Fruit fly (Drosophila melanogaster): Measurements from ENCODE around the gene vih.

dm6 chr3L:12463580-12463979, 40.5 kb upstream of the vih start:
- no peak for TF ChIP-seq Sox102F (GFP tag; optimal IDR thresholded peaks at IDR 0.05)
- TF ChIP-seq Sox14 (GFP tag; optimal IDR thresholded peaks at IDR 0.05): no peak
- no peak for TF ChIP-seq CG9139 (GFP tag; optimal IDR thresholded peaks at IDR 0.05)
- no peak for TF ChIP-seq Eip78C (GFP tag)
- no peak for TF ChIP-seq CG8119 (GFP tag; IDR thresholded peaks at IDR 0.05)
- no peak for TF ChIP-seq dac (GFP tag; optimal IDR thresholded peaks at IDR 0.05)
- TF ChIP-seq CG6854 (GFP tag; optimal IDR thresholded peaks at IDR 0.05): no peak

All from whole organism, prepupa.